Worm (Caenorhabditis elegans) whole organism, young adult: ENCODE measurements around the gene daf-41.

Experiments
- F22D6.2 ChIP-seq: sonication (generic microtip); optimal IDR thresholded peaks from 2 replicates; lab custom pipeline; 2016; ENCODE audit warnings: mild to moderate bottlenecking, missing genetic modification characterization, missing compliant biosample characterization
- F33H1.4 ChIP-seq: fragments of 200-800 bp; sonication (Bioruptor generic); IDR thresholded peaks from 2 replicates; pipeline ENCODE4 v1.3.6; 2022; ENCODE audit warnings: missing genetic modification reagents, missing genetic modification characterization, missing compliant biosample characterization
- F49E8.2 ChIP-seq: sonication (generic microtip); optimal IDR thresholded peaks from 3 replicates; lab custom pipeline; 2017; ENCODE audit warnings: missing genetic modification characterization, mild to moderate bottlenecking, missing compliant biosample characterization, antibody characterized with exemption, moderate library complexity; ENCODE audit not compliant: insufficient read depth
- F55B11.4 ChIP-seq: sonication (generic microtip); optimal IDR thresholded peaks from 2 replicates; lab custom pipeline; 2016; ENCODE audit warnings: missing compliant biosample characterization, missing genetic modification characterization, borderline replicate concordance; ENCODE audit not compliant: insufficient read depth
- F57A8.1 ChIP-seq: fragments of 200-800 bp; sonication (Bioruptor generic); optimal IDR thresholded peaks from 2 replicates; lab custom pipeline; 2018; ENCODE audit warnings: mild to moderate bottlenecking, missing genetic modification characterization, moderate library complexity, missing compliant biosample characterization
- K11D2.4 ChIP-seq: fragments of 200-800 bp; sonication (Bioruptor generic); IDR thresholded peaks from 2 replicates; pipeline ENCODE4 v1.3.6; 2022; ENCODE audit warnings: missing genetic modification reagents, missing genetic modification characterization, missing compliant biosample characterization
- K12H6.12 ChIP-seq: fragments of 200-800 bp; sonication (Bioruptor generic); optimal IDR thresholded peaks from 2 replicates; lab custom pipeline; 2018; ENCODE audit warnings: mild to moderate bottlenecking, missing genetic modification characterization, missing compliant biosample characterization
- T07F8.4 ChIP-seq: sonication (generic microtip); optimal IDR thresholded peaks from 2 replicates; lab custom pipeline; 2016; ENCODE audit warnings: mild to moderate bottlenecking, missing genetic modification characterization, moderate library complexity, missing compliant biosample characterization
- Y53F4B.3 ChIP-seq: fragments of 200-800 bp; sonication (Bioruptor generic); IDR thresholded peaks from 2 replicates; pipeline ENCODE4 v1.3.6; 2022; ENCODE audit warnings: missing genetic modification reagents, missing genetic modification characterization, missing compliant biosample characterization
- Y53G8AR.9 ChIP-seq: fragments of 200-800 bp; sonication (Bioruptor generic); conservative IDR thresholded peaks from 2 replicates; pipeline ENCODE4 v1.3.6; 2022; ENCODE audit warnings: missing genetic modification reagents, missing genetic modification characterization, missing compliant biosample characterization
- Y56A3A.18 ChIP-seq: fragments of 200-800 bp; sonication (Bioruptor generic); IDR thresholded peaks from 2 replicates; pipeline ENCODE4 v1.3.6; 2022; ENCODE audit warnings: missing genetic modification reagents, missing genetic modification characterization, missing compliant biosample characterization
- Y95B8A.8 ChIP-seq: fragments of 200-800 bp; sonication (Bioruptor generic); IDR thresholded peaks from 2 replicates; pipeline ENCODE4 v1.3.6; 2022; ENCODE audit warnings: missing genetic modification reagents, missing genetic modification characterization, missing compliant biosample characterization
- aptf-2 ChIP-seq: fragments of 200-800 bp; sonication (Bioruptor generic); conservative IDR thresholded peaks from 2 replicates; pipeline ENCODE4 v1.3.6; 2022; ENCODE audit warnings: missing genetic modification reagents, missing genetic modification characterization, missing compliant biosample characterization
- atf-7 ChIP-seq: sonication (generic microtip); optimal IDR thresholded peaks from 2 replicates; lab custom pipeline; 2017; ENCODE audit warnings: mild to moderate bottlenecking, missing genetic modification characterization, missing compliant biosample characterization
- athp-1 ChIP-seq: sonication (generic microtip); optimal IDR thresholded peaks from 2 replicates; lab custom pipeline; 2017; ENCODE audit warnings: mild to moderate bottlenecking, missing genetic modification characterization, missing compliant biosample characterization
- attf-6 ChIP-seq: fragments of 200-800 bp; sonication (Bioruptor generic); IDR thresholded peaks from 2 replicates; pipeline ENCODE4 v1.3.6; 2022; ENCODE audit warnings: missing genetic modification reagents, missing genetic modification characterization, missing compliant biosample characterization
- bed-1 ChIP-seq: fragments of 200-800 bp; sonication (Bioruptor generic); IDR thresholded peaks from 2 replicates; pipeline ENCODE4 v1.3.6; 2022; ENCODE audit warnings: missing genetic modification reagents, missing genetic modification characterization, missing compliant biosample characterization
- ccch-3 ChIP-seq: fragments of 200-800 bp; sonication (Bioruptor generic); optimal IDR thresholded peaks from 2 replicates; lab custom pipeline; 2018; ENCODE audit warnings: mild to moderate bottlenecking, missing genetic modification characterization, missing compliant biosample characterization
- ceh-100 ChIP-seq: fragments of 200-800 bp; sonication (Bioruptor generic); IDR thresholded peaks from 2 replicates; pipeline ENCODE4 v1.3.6; 2022; ENCODE audit warnings: missing genetic modification reagents, missing genetic modification characterization, missing compliant biosample characterization
- ceh-40 ChIP-seq: fragments of 200-800 bp; sonication (Bioruptor generic); IDR thresholded peaks from 2 replicates; pipeline ENCODE4 v1.3.6; 2022; ENCODE audit warnings: missing genetic modification characterization, missing compliant biosample characterization
- chd-7 ChIP-seq: sonication (generic microtip); optimal IDR thresholded peaks from 2 replicates; lab custom pipeline; 2016; ENCODE audit warnings: mild to moderate bottlenecking, missing genetic modification characterization, moderate library complexity, missing compliant biosample characterization
- die-1 ChIP-seq: sonication (generic microtip); optimal IDR thresholded peaks from 2 replicates; lab custom pipeline; 2016; ENCODE audit warnings: missing genotype, mild to moderate bottlenecking, missing genetic modification characterization, missing compliant biosample characterization
- fkh-3 ChIP-seq: sonication (generic microtip); optimal IDR thresholded peaks from 2 replicates; lab custom pipeline; 2016; ENCODE audit warnings: mild to moderate bottlenecking, missing genetic modification characterization, missing compliant biosample characterization
- him-1 ChIP-seq: sonication (generic microtip); optimal IDR thresholded peaks from 2 replicates; lab custom pipeline; 2016; ENCODE audit warnings: missing genotype, missing genetic modification reagents, missing genetic modification characterization, missing compliant biosample characterization
- hlh-26 ChIP-seq: fragments of 200-800 bp; sonication (Bioruptor generic); conservative IDR thresholded peaks from 2 replicates; pipeline ENCODE4 v1.3.6; 2022; ENCODE audit warnings: missing genetic modification reagents, missing genetic modification characterization, missing compliant biosample characterization
- lag-1 ChIP-seq: fragments of 200-800 bp; sonication (Bioruptor generic); IDR thresholded peaks from 2 replicates; pipeline ENCODE4 v1.3.6; 2022; ENCODE audit warnings: missing genetic modification reagents, missing genetic modification characterization, missing compliant biosample characterization
- let-607 ChIP-seq, 2 experiments: fragments of 200-800 bp in 1 of 2; sonication (Bioruptor generic) in 1 of 2; sonication (generic microtip) in 1 of 2; optimal IDR thresholded peaks; 2 replicates each; lab custom pipeline; 2016 to 2018; ENCODE audit warnings: mild to moderate bottlenecking in 2 of 2, missing compliant biosample characterization in 2 of 2, missing genetic modification characterization in 2 of 2, moderate library complexity in 2 of 2, missing genotype in 1 of 2
- lin-26 ChIP-seq: fragments of 200-800 bp; sonication (Bioruptor generic); IDR thresholded peaks from 2 replicates; pipeline ENCODE4 v1.3.6; 2022; ENCODE audit warnings: missing genetic modification reagents, missing genetic modification characterization, missing compliant biosample characterization
- lin-54 ChIP-seq: fragments of 200-800 bp; sonication (Bioruptor generic); optimal IDR thresholded peaks from 2 replicates; lab custom pipeline; 2018; ENCODE audit warnings: mild to moderate bottlenecking, missing genetic modification characterization, missing compliant biosample characterization
- lsl-1 ChIP-seq: fragments of 200-800 bp; sonication (Bioruptor generic); optimal IDR thresholded peaks from 2 replicates; lab custom pipeline; 2018; ENCODE audit warnings: mild to moderate bottlenecking, missing genetic modification characterization, moderate library complexity, missing compliant biosample characterization
- lsy-27 ChIP-seq: sonication (generic microtip); optimal IDR thresholded peaks from 2 replicates; lab custom pipeline; 2017; ENCODE audit warnings: missing genetic modification characterization, mild to moderate bottlenecking, missing compliant biosample characterization, antibody characterized with exemption, missing genotype, borderline replicate concordance; ENCODE audit not compliant: insufficient read depth
- madf-10 ChIP-seq: sonication (generic microtip); optimal IDR thresholded peaks from 2 replicates; lab custom pipeline; 2016; ENCODE audit warnings: mild to moderate bottlenecking, missing genetic modification characterization, missing compliant biosample characterization
- mel-28 ChIP-seq: sonication (generic microtip); optimal IDR thresholded peaks from 2 replicates; lab custom pipeline; 2016; ENCODE audit warnings: borderline replicate concordance, mild to moderate bottlenecking, missing genetic modification characterization, missing compliant biosample characterization
- mxl-1 ChIP-seq: sonication (generic microtip); optimal IDR thresholded peaks from 2 replicates; lab custom pipeline; 2016; ENCODE audit warnings: missing genetic modification characterization, missing compliant biosample characterization
- nhr-120 ChIP-seq: fragments of 200-800 bp; sonication (Bioruptor generic); IDR thresholded peaks from 2 replicates; pipeline ENCODE4 v1.3.6; 2022; ENCODE audit warnings: missing genetic modification characterization, missing compliant biosample characterization
- nhr-27 ChIP-seq: fragments of 200-800 bp; sonication (Bioruptor generic); optimal IDR thresholded peaks from 2 replicates; lab custom pipeline; 2018; ENCODE audit warnings: mild to moderate bottlenecking, missing genetic modification characterization, moderate library complexity, missing compliant biosample characterization
- rpc-1 ChIP-seq, 2 experiments: fragments of 150-350 bp in 1 of 2; sonication (generic microtip) in 1 of 2; optimal IDR thresholded peaks; 2 replicates each; lab custom pipeline; 2014 to 2018; ENCODE audit warnings: missing biosample characterization in 1 of 2, missing genetic modification characterization in 1 of 2, missing genetic modification reagents in 1 of 2, missing genotype in 1 of 2
- snpc-1.3 ChIP-seq: sonication (generic microtip); optimal IDR thresholded peaks from 2 replicates; lab custom pipeline; 2017; ENCODE audit warnings: missing genetic modification characterization, mild to moderate bottlenecking, missing compliant biosample characterization, antibody characterized with exemption, moderate library complexity, missing genotype, missing genetic modification reagents; ENCODE audit not compliant: insufficient read depth
- sptf-2 ChIP-seq: fragments of 200-800 bp; sonication (Bioruptor generic); optimal IDR thresholded peaks from 2 replicates; lab custom pipeline; 2018; ENCODE audit warnings: mild to moderate bottlenecking, missing genetic modification characterization, missing compliant biosample characterization
- xnd-1 ChIP-seq: sonication (generic microtip); optimal IDR thresholded peaks from 2 replicates; lab custom pipeline; 2016; ENCODE audit warnings: missing genotype, missing genetic modification reagents, missing genetic modification characterization, missing compliant biosample characterization
- zim-3 ChIP-seq: sonication (generic microtip); optimal IDR thresholded peaks from 2 replicates; lab custom pipeline; 2017; ENCODE audit warnings: mild to moderate bottlenecking, missing genetic modification characterization, moderate library complexity, missing compliant biosample characterization
- ztf-18 ChIP-seq: sonication (generic microtip); optimal IDR thresholded peaks from 2 replicates; lab custom pipeline; 2016; ENCODE audit warnings: missing genotype, mild to moderate bottlenecking, missing genetic modification characterization, missing compliant biosample characterization
- ztf-3 ChIP-seq: fragments of 200-800 bp; sonication (Bioruptor generic); optimal IDR thresholded peaks from 2 replicates; lab custom pipeline; 2018; ENCODE audit warnings: mild to moderate bottlenecking, missing genetic modification characterization, missing compliant biosample characterization

The daf-41 gene

ce11 chrIII:5304044-5304443 is 29.5 kb upstream of the daf-41 start:
- TF ChIP-seq madf-10 (tag; lab: Kevin White, UChicago) = no peak
- TF ChIP-seq K11D2.4 (GFP tag; lab: Robert Waterston, UW) = no peak
- TF ChIP-seq K12H6.12 = no peak
- no peak for TF ChIP-seq lin-26 (GFP tag; lab: Robert Waterston, UW)
- TF ChIP-seq ceh-100 (GFP tag; lab: Robert Waterston, UW) = no peak

- TF ChIP-seq let-607 (tag; optimal IDR thresholded peaks at IDR 0.05; lab: Kevin White, UChicago) (no peak), athp-1 (tag; lab: Kevin White, UChicago) (no peak), F55B11.4 (tag; lab: Kevin White, UChicago) (no peak), nhr-27 (tag; lab: Kevin White, UChicago) (no peak), ztf-3 (no peak), Y53F4B.3 (GFP tag; lab: Robert Waterston, UW) (no peak), lsy-27 (tag; lab: Kevin White, UChicago) (no peak)
Observed at ce11 chrIII:5301786-5302268, 27.3 kb upstream of the daf-41 start, which contains the start of the genes T15B12.2 and F52C9.5. T15B12.2 (minus strand) TSS chrIII:5301886. F52C9.5 (plus strand) TSS chrIII:5302218.

- TF ChIP-seq lag-1 (GFP tag; lab: Robert Waterston, UW) = no peak
- no peak for TF ChIP-seq hlh-26 (GFP tag; lab: Robert Waterston, UW)
- peak; percentile 76 for TF ChIP-seq ztf-18
- TF ChIP-seq sptf-2 (GFP tag; lab: Kevin White, UChicago) = peak; percentile 34
- TF ChIP-seq mxl-1 (tag; lab: Kevin White, UChicago) = peak; percentile 81
- no peak for TF ChIP-seq K11D2.4 (GFP tag; lab: Robert Waterston, UW)
- peak; percentile 93 for TF ChIP-seq die-1 (tag; lab: Kevin White, UChicago)
- peak; percentile 38 for TF ChIP-seq atf-7 (tag; lab: Kevin White, UChicago)
- peak; percentile 26 for TF ChIP-seq T07F8.4 (tag; lab: Kevin White, UChicago)
- TF ChIP-seq F57A8.1 = peak; percentile 39
- no peak for TF ChIP-seq fkh-3 (tag; lab: Kevin White, UChicago)
- no peak for TF ChIP-seq Y95B8A.8 (GFP tag; lab: Robert Waterston, UW)
- TF ChIP-seq attf-6 (GFP tag; lab: Robert Waterston, UW) = no peak
- TF ChIP-seq F49E8.2 (tag; lab: Kevin White, UChicago) = no peak
- TF ChIP-seq K12H6.12 = peak; percentile 71
- peak; percentile 83 for TF ChIP-seq zim-3 (tag; lab: Kevin White, UChicago)
- TF ChIP-seq nhr-120 (GFP tag; lab: Robert Waterston, UW) = no peak
- no peak for TF ChIP-seq lin-54
- peak; percentile 70 for TF ChIP-seq him-1
- TF ChIP-seq mel-28 = no peak
- TF ChIP-seq aptf-2 (GFP tag; lab: Robert Waterston, UW) = no peak
- peak; percentile 85 for TF ChIP-seq rpc-1 (optimal IDR thresholded peaks at IDR 0.05; lab: Kevin White, UChicago)
- peak; percentile 96 for TF ChIP-seq rpc-1 (tag; optimal IDR thresholded peaks at IDR 0.05; lab: Kevin White, UChicago)
- no peak for TF ChIP-seq xnd-1
- TF ChIP-seq lin-26 (GFP tag; lab: Robert Waterston, UW) = peak; percentile 94
- TF ChIP-seq snpc-1.3 (tag; lab: Kevin White, UChicago) = peak; percentile 80
- no peak for TF ChIP-seq ccch-3 (GFP tag; lab: Kevin White, UChicago)
- peak; percentile 87; the same call in 1 of the 2 replicates for TF ChIP-seq bed-1
- peak; percentile 85 for TF ChIP-seq Y56A3A.18
- peak; percentile 71; the same call in 1 of the 2 replicates for TF ChIP-seq Y53G8AR.9 (GFP tag; lab: Robert Waterston, UW)
- peak; percentile 64 for TF ChIP-seq chd-7 (tag; lab: Kevin White, UChicago)
- TF ChIP-seq F22D6.2 (tag; lab: Kevin White, UChicago) = no peak
- TF ChIP-seq ceh-40 (GFP tag; lab: Robert Waterston, UW) = peak; percentile 87
- TF ChIP-seq lsl-1 = peak; percentile 40
- TF ChIP-seq F33H1.4 (GFP tag; lab: Robert Waterston, UW) = peak; percentile 57
Observed at ce11 chrIII:5294867-5295266, 20.3 kb upstream of the daf-41 start.
